Fruit fly (Drosophila melanogaster) S2 (cell line): ENCODE results near the gene Vm32E.

ENCODE experiments used
- CG8478 ChIP-seq: fragments of >200 bp; optimal IDR thresholded peaks from 2 replicates; lab custom pipeline; 2018
- CTCF ChIP-seq, 2 experiments: fragments of >200 bp; optimal IDR thresholded peaks; 2 replicates each; lab custom pipeline; 2018

DNA sequence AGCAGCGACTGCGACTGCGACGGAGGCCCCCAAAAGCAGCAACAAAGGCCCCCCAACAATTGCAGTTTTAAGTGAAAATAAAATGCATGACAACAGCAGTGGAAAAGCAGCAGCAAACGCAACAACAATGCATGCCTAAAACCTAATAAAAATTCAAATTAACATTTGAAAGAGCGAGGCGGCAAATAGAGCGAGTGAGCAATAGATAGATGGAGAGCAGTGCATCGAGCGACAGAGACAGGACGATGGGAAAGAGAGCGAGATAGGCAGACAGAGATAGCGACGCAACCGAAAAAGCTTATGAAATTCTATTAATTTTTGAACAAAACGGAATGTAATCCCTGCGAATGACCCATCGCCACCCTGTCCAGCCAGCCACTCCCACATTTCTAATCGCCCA is 47.5 kb upstream of the Vm32E start:
- TF ChIP-seq CG8478 (lab: Kevin White, UChicago) (no peak), CTCF (optimal IDR thresholded peaks at IDR 0.05; lab: Kevin White, UChicago) (no peak)
